Worm (Caenorhabditis elegans) whole organism, midembryonic: Measurements from ENCODE around the gene tgt-1.

Source experiments
- T22C8.4 ChIP-seq: fragments of 200-800 bp; sonication (Bioruptor generic); IDR thresholded peaks from 2 replicates; pipeline ENCODE4 v1.3.6; 2022; ENCODE audit warnings: missing genetic modification characterization, missing compliant biosample characterization
- cog-1 ChIP-seq: sonication (generic microtip); optimal IDR thresholded peaks from 2 replicates; lab custom pipeline; 2016; ENCODE audit warnings: missing genetic modification characterization, missing compliant biosample characterization
- flt-1 ChIP-seq: fragments of 200-800 bp; sonication (Bioruptor generic); IDR thresholded peaks from 2 replicates; pipeline ENCODE4 v1.3.6; 2022; ENCODE audit warnings: missing genetic modification characterization, missing compliant biosample characterization
- klf-2 ChIP-seq: fragments of 200-800 bp; sonication (Bioruptor generic); conservative IDR thresholded peaks from 2 replicates; pipeline ENCODE4 v1.3.6; 2022; ENCODE audit warnings: missing genetic modification reagents, missing genetic modification characterization, missing compliant biosample characterization
- med-1 ChIP-seq: sonication (generic microtip); optimal IDR thresholded peaks from 2 replicates; lab custom pipeline; 2017; ENCODE audit warnings: missing genetic modification characterization, mild to moderate bottlenecking, missing compliant biosample characterization, antibody characterized with exemption, missing genetic modification reagents; ENCODE audit not compliant: insufficient read depth
- ref-1 ChIP-seq: fragments of 200-800 bp; sonication (Bioruptor generic); conservative IDR thresholded peaks from 2 replicates; pipeline ENCODE4 v1.3.6; 2022; ENCODE audit warnings: missing genetic modification reagents, missing genetic modification characterization, missing compliant biosample characterization
- tab-1 ChIP-seq: fragments of 200-800 bp; sonication (Bioruptor generic); IDR thresholded peaks from 2 replicates; pipeline ENCODE4 v1.3.6; 2022; ENCODE audit warnings: missing genetic modification characterization, missing compliant biosample characterization
- ztf-23 ChIP-seq: fragments of 200-800 bp; sonication (Bioruptor generic); IDR thresholded peaks from 2 replicates; pipeline ENCODE4 v1.3.6; 2022; ENCODE audit warnings: missing genetic modification reagents, missing genetic modification characterization, missing compliant biosample characterization
- ztf-29 ChIP-seq: fragments of 200-800 bp; sonication (Bioruptor generic); IDR thresholded peaks from 2 replicates; pipeline ENCODE4 v1.3.6; 2022; ENCODE audit warnings: missing genetic modification reagents, missing genetic modification characterization, missing compliant biosample characterization

- TF ChIP-seq ref-1 (GFP tag; lab: Robert Waterston, UW) (no peak), tab-1 (GFP tag; lab: Robert Waterston, UW) (no peak), ztf-29 (no peak), flt-1 (GFP tag; lab: Robert Waterston, UW) (no peak), med-1 (GFP tag; lab: Kevin White, UChicago) (no peak), cog-1 (tag; lab: Kevin White, UChicago) (no peak), T22C8.4 (GFP tag; lab: Robert Waterston, UW) (no peak), klf-2 (GFP tag; lab: Robert Waterston, UW) (no peak), ztf-23 (GFP tag; lab: Robert Waterston, UW) (no peak)
These were observed 42.7 kb downstream of the tgt-1 start, which contains the start of gene ZK822.10 for ce11 chrIV:11916907-11917306.
